Worm (Caenorhabditis elegans) whole organism, L2 larva: ENCODE results near the gene F58H1.5.

Experiments used
- R02D3.7 ChIP-seq: fragments of 150-350 bp; optimal IDR thresholded peaks from 2 replicates; lab custom pipeline; 2014; ENCODE audit warnings: missing biosample characterization, missing genetic modification characterization
- Y55F3AM.14 ChIP-seq: fragments of 200-800 bp; sonication (Bioruptor generic); optimal IDR thresholded peaks from 2 replicates; lab custom pipeline; 2018; ENCODE audit warnings: mild to moderate bottlenecking, missing genetic modification characterization, missing compliant biosample characterization
- aly-2 ChIP-seq: fragments of 150-350 bp; optimal IDR thresholded peaks from 2 replicates; lab custom pipeline; 2014; ENCODE audit warnings: missing biosample characterization, missing genetic modification characterization
- elt-1 ChIP-seq: fragments of 150-350 bp; optimal IDR thresholded peaks from 2 replicates; lab custom pipeline; 2014; ENCODE audit warnings: missing biosample characterization, missing genetic modification characterization
- lsy-2 ChIP-seq, 2 experiments: fragments of 150-350 bp in 1 of 2; sonication (generic microtip) in 1 of 2; optimal IDR thresholded peaks; 2 replicates each; lab custom pipeline; 2014 to 2017; ENCODE audit warnings: missing biosample characterization in 2 of 2, missing genetic modification characterization in 2 of 2
- nhr-11 ChIP-seq: fragments of 150-350 bp; optimal IDR thresholded peaks from 2 replicates; lab custom pipeline; 2014; ENCODE audit warnings: missing biosample characterization, missing genetic modification characterization
- nhr-12 ChIP-seq: fragments of 150-350 bp; optimal IDR thresholded peaks from 2 replicates; lab custom pipeline; 2014; ENCODE audit warnings: missing biosample characterization, missing genetic modification characterization
- nhr-25 ChIP-seq: fragments of 150-350 bp; sonication (generic microtip); optimal IDR thresholded peaks from 3 replicates; lab custom pipeline; 2014; ENCODE audit warnings: missing biosample characterization, missing genetic modification characterization
- nhr-6 ChIP-seq: fragments of 150-350 bp; optimal IDR thresholded peaks from 2 replicates; lab custom pipeline; 2014; ENCODE audit warnings: missing biosample characterization, missing genetic modification characterization
- snpc-4 ChIP-seq: fragments of 150-350 bp; optimal IDR thresholded peaks from 2 replicates; lab custom pipeline; 2014; ENCODE audit warnings: missing biosample characterization, missing genetic modification characterization

ce11 chrV:11943737-11944136 is 14.5 kb upstream of the F58H1.5 start:
- no peak for TF ChIP-seq nhr-11 (tag; lab: Kevin White, UChicago)
- no peak for TF ChIP-seq nhr-6 (tag; lab: Kevin White, UChicago)
- TF ChIP-seq nhr-12 (tag; lab: Kevin White, UChicago) = no peak
- no peak for TF ChIP-seq snpc-4 (tag; lab: Kevin White, UChicago)
- no peak for TF ChIP-seq R02D3.7 (tag; lab: Kevin White, UChicago)
- TF ChIP-seq Y55F3AM.14 (GFP tag; lab: Kevin White, UChicago) = no peak
- TF ChIP-seq lsy-2 (tag; optimal IDR thresholded peaks at IDR 0.05; lab: Kevin White, UChicago) = no peak
- no peak for TF ChIP-seq nhr-25 (tag; lab: Kevin White, UChicago)
- TF ChIP-seq elt-1 (tag; lab: Kevin White, UChicago) = no peak
- TF ChIP-seq aly-2 (tag; lab: Kevin White, UChicago) = no peak
